Fruit fly (Drosophila melanogaster): ENCODE results near the gene Hesr.

- TF ChIP-seq pan (optimal IDR thresholded peaks at IDR 0.05) = no peak
- no peak for TF ChIP-seq EcR (GFP tag; optimal IDR thresholded peaks at IDR 0.05)
Observed at dm6 chrX:18197642-18198041, 7.3 kb downstream of the Hesr start.

Data from whole organism.